Worm (Caenorhabditis elegans): ENCODE results near the gene F08G2.7.

The F08G2.7 gene

ce11 chrII:13882405-13882804, 41.4 kb upstream of the F08G2.7 start, which contains the start of gene hda-10:
TSS of gene hda-10 (plus strand) at chrII:13882705.
- TF ChIP-seq unc-55 (GFP tag; optimal IDR thresholded peaks at IDR 0.05) (no peak), unc-86 (tag; optimal IDR thresholded peaks at IDR 0.05) (no peak), pqm-1 (tag; optimal IDR thresholded peaks at IDR 0.05) (no peak)

ce11 chrII:13879589-13879988, 38.6 kb upstream of the F08G2.7 start:
- TF ChIP-seq ceh-34 (tag; optimal IDR thresholded peaks at IDR 0.05): no peak
- no peak for TF ChIP-seq pqm-1 (tag; optimal IDR thresholded peaks at IDR 0.05)
- TF ChIP-seq K02D7.2 (tag; optimal IDR thresholded peaks at IDR 0.05): no peak
- TF ChIP-seq mec-3 (tag; optimal IDR thresholded peaks at IDR 0.05; ENCODE audit: borderline replicate concordance): no peak
- TF ChIP-seq tbx-2 (tag; optimal IDR thresholded peaks at IDR 0.05): no peak
- TF ChIP-seq pax-1 (tag; optimal IDR thresholded peaks at IDR 0.05): no peak
- no peak for TF ChIP-seq ceh-30 (tag; optimal IDR thresholded peaks at IDR 0.05)
- no peak for TF ChIP-seq ahr-1 (tag; optimal IDR thresholded peaks at IDR 0.05)
- TF ChIP-seq pat-9 (tag; optimal IDR thresholded peaks at IDR 0.05): no peak
- no peak for TF ChIP-seq syd-9 (tag; optimal IDR thresholded peaks at IDR 0.05)
- TF ChIP-seq unc-55 (GFP tag; optimal IDR thresholded peaks at IDR 0.05): no peak

- TF ChIP-seq sdc-2 (tag; optimal IDR thresholded peaks at IDR 0.05) (no peak), sox-4 (tag; optimal IDR thresholded peaks at IDR 0.05) (no peak), ceh-18 (tag; optimal IDR thresholded peaks at IDR 0.05) (no peak), ets-4 (tag; optimal IDR thresholded peaks at IDR 0.05) (no peak), fax-1 (tag; optimal IDR thresholded peaks at IDR 0.05) (no peak), syd-9 (tag; optimal IDR thresholded peaks at IDR 0.05) (no peak)
These were observed 37.0 kb upstream of the F08G2.7 start for ce11 chrII:13877994-13878393.

ce11 chrII:13875734-13876133, 34.8 kb upstream of the F08G2.7 start, which contains the start of gene ing-3:
TSS of gene ing-3 (plus strand) at chrII:13876034.
- TF ChIP-seq pqm-1 (tag; optimal IDR thresholded peaks at IDR 0.05) (no peak), ceh-22 (tag; optimal IDR thresholded peaks at IDR 0.05) (no peak)

ce11 chrII:13872191-13872889, 31.4 kb upstream of the F08G2.7 start, which contains the start of the genes cup-14 and ndub-8:
TSS of gene cup-14 (minus strand) at chrII:13872241.
TSS of gene ndub-8 (plus strand) at chrII:13872869.
- TF ChIP-seq fkh-6 (tag; optimal IDR thresholded peaks at IDR 0.05) (no peak), tbx-2 (tag; optimal IDR thresholded peaks at IDR 0.05) (peak; percentile 21), ztf-16 (tag; optimal IDR thresholded peaks at IDR 0.05) (no peak), ceh-6 (GFP tag; optimal IDR thresholded peaks at IDR 0.05) (no peak), gmeb-2 (tag; optimal IDR thresholded peaks at IDR 0.05) (no peak), odd-2 (tag; optimal IDR thresholded peaks at IDR 0.05) (no peak), T23F11.4 (GFP tag; optimal IDR thresholded peaks at IDR 0.05) (no peak), C38D4.7 (GFP tag; optimal IDR thresholded peaks at IDR 0.05) (no peak), npax-4 (tag; optimal IDR thresholded peaks at IDR 0.05) (no peak), ceh-18 (tag; optimal IDR thresholded peaks at IDR 0.05) (no peak), rnt-1 (tag; optimal IDR thresholded peaks at IDR 0.05) (no peak), nhr-11 (tag; optimal IDR thresholded peaks at IDR 0.05) (no peak), unc-42 (tag; optimal IDR thresholded peaks at IDR 0.05) (peak; percentile 83), elt-2 (tag; optimal IDR thresholded peaks at IDR 0.05) (no peak), nhr-232 (tag; optimal IDR thresholded peaks at IDR 0.05) (no peak), K02D7.2 (tag; optimal IDR thresholded peaks at IDR 0.05) (no peak), ceh-45 (GFP tag; IDR thresholded peaks at IDR 0.05) (no peak), pag-3 (tag; optimal IDR thresholded peaks at IDR 0.05; ENCODE audit: borderline replicate concordance) (no peak), ceh-22 (tag; optimal IDR thresholded peaks at IDR 0.05) (no peak), dmd-4 (tag; optimal IDR thresholded peaks at IDR 0.05; ENCODE audit: borderline replicate concordance) (no peak), pha-4 (tag; optimal IDR thresholded peaks at IDR 0.05) (no peak), pax-1 (tag; optimal IDR thresholded peaks at IDR 0.05) (peak; percentile 87), ceh-24 (tag; optimal IDR thresholded peaks at IDR 0.05) (no peak), ceh-31 (tag; optimal IDR thresholded peaks at IDR 0.05) (peak; percentile 63), lin-11 (tag; optimal IDR thresholded peaks at IDR 0.05) (no peak), elt-4 (tag; optimal IDR thresholded peaks at IDR 0.05) (no peak), nfya-1 (tag; optimal IDR thresholded peaks at IDR 0.05) (peak; percentile 93), C08G9.2 (tag; optimal IDR thresholded peaks at IDR 0.05) (no peak), unc-55 (GFP tag; optimal IDR thresholded peaks at IDR 0.05) (peak; percentile 77), eyg-1 (tag; optimal IDR thresholded peaks at IDR 0.05) (no peak), hlh-6 (tag; optimal IDR thresholded peaks at IDR 0.05) (no peak), Y22D7AL.16 (tag; optimal IDR thresholded peaks at IDR 0.05) (no peak), sdc-2 (tag; optimal IDR thresholded peaks at IDR 0.05) (no peak)

All from whole organism, late embryonic.